Fruit fly (Drosophila melanogaster): ENCODE measurements around the gene Naglu.

Naglu gene

dm6 chr2L:8370364-8371326, 41.0 kb downstream of the Naglu start, which contains the start of gene CG17292 (continued):
- TF ChIP-seq p53 (GFP tag; optimal IDR thresholded peaks at IDR 0.05) (no peak), Lpt (GFP tag; optimal IDR thresholded peaks at IDR 0.05) (no peak), CG12104 (GFP tag; optimal IDR thresholded peaks at IDR 0.05) (no peak), dm (GFP tag; optimal IDR thresholded peaks at IDR 0.05) (no peak), tll (GFP tag; optimal IDR thresholded peaks at IDR 0.05) (no peak), lov (optimal IDR thresholded peaks at IDR 0.05) (no peak), lov (GFP tag; IDR thresholded peaks at IDR 0.05) (0 out of 3 replicates have a peak, but pooled peaks have one; percentile 55), Mad (GFP tag; optimal IDR thresholded peaks at IDR 0.05) (peak; percentile 42), Ssrp (tag; optimal IDR thresholded peaks at IDR 0.05) (peak; percentile 3), CG9215 (GFP tag; IDR thresholded peaks at IDR 0.05) (no peak), Lim3 (GFP tag; IDR thresholded peaks at IDR 0.05) (0 out of 2 replicates have a peak, but pooled peaks have one; percentile 14), CG1603 (tag; optimal IDR thresholded peaks at IDR 0.05) (peak; percentile 61), tap (tag; optimal IDR thresholded peaks at IDR 0.05) (peak; percentile 24), CG34376 (GFP tag; optimal IDR thresholded peaks at IDR 0.05) (peak; percentile 79), stwl (tag; optimal IDR thresholded peaks at IDR 0.05) (peak; percentile 62), so (GFP tag; IDR thresholded peaks at IDR 0.05) (peak; percentile 76; the same call in 2 of the 3 replicates), eve (GFP tag; optimal IDR thresholded peaks at IDR 0.05) (no peak), CG2116 (GFP tag; optimal IDR thresholded peaks at IDR 0.05) (peak; percentile 58), CG9609 (GFP tag; optimal IDR thresholded peaks at IDR 0.05) (no peak), jigr1 (GFP tag; IDR thresholded peaks at IDR 0.05) (no peak; the same call in 2 of the 3 replicates), CG4730 (GFP tag; IDR thresholded peaks at IDR 0.05) (no peak), CG1647 (GFP tag; optimal IDR thresholded peaks at IDR 0.05) (peak; percentile 28), Ptx1 (GFP tag; IDR thresholded peaks at IDR 0.05) (no peak), MTF-1 (GFP tag; optimal IDR thresholded peaks at IDR 0.05; ENCODE audit: borderline replicate concordance) (peak; percentile 23), Atf3 (GFP tag; optimal IDR thresholded peaks at IDR 0.05) (no peak), Bdp1 (GFP tag; optimal IDR thresholded peaks at IDR 0.05) (no peak), Doc3 (GFP tag; IDR thresholded peaks at IDR 0.05; ENCODE audit: partially characterized antibody) (peak; percentile 87), bbx (GFP tag; IDR thresholded peaks at IDR 0.05; ENCODE audit: partially characterized antibody) (peak; percentile 95), Optix (GFP tag; IDR thresholded peaks at IDR 0.05) (peak; percentile 62; the same call in 2 of the 3 replicates), sob (GFP tag; IDR thresholded peaks at IDR 0.05) (peak; percentile 86), gsb-n (tag; optimal IDR thresholded peaks at IDR 0.05) (peak; percentile 66), Poxn (GFP tag; IDR thresholded peaks at IDR 0.05) (no peak), CG3838 (GFP tag; optimal IDR thresholded peaks at IDR 0.05) (no peak), CG18476 (GFP tag; optimal IDR thresholded peaks at IDR 0.05) (no peak), CG4854 (GFP tag; optimal IDR thresholded peaks at IDR 0.05) (peak; percentile 37), Aef1 (GFP tag; IDR thresholded peaks at IDR 0.05) (peak; percentile 20; the same call in 1 of the 3 replicates), CG7745 (tag; optimal IDR thresholded peaks at IDR 0.05) (no peak), CG10431 (GFP tag; optimal IDR thresholded peaks at IDR 0.05) (no peak), luna (GFP tag; optimal IDR thresholded peaks at IDR 0.05) (no peak), Ets65A (GFP tag) (no peak), otp (GFP tag; IDR thresholded peaks at IDR 0.05) (peak; percentile 59; the same call in 1 of the 3 replicates), CG4707 (GFP tag; optimal IDR thresholded peaks at IDR 0.05) (no peak), lab (GFP tag; optimal IDR thresholded peaks at IDR 0.05) (peak; percentile 81), hkb (optimal IDR thresholded peaks at IDR 0.05) (no peak), hkb (GFP tag; IDR thresholded peaks at IDR 0.05) (peak; percentile 85), pita (GFP tag; optimal IDR thresholded peaks at IDR 0.05) (no peak), en (GFP tag; optimal IDR thresholded peaks at IDR 0.05) (no peak), ind (GFP tag; optimal IDR thresholded peaks at IDR 0.05) (no peak), Gug (GFP tag; IDR thresholded peaks at IDR 0.05) (peak; percentile 40; the same call in 2 of the 4 replicates)

Data from whole organism, embryonic.